Comparison of ENCODE assay signal across 5 worm cellular contexts in genomic region chrIV:6232769-6233290, ce11.
TF ChIP-seq lines count a peak whose summit lies in the region.

Gene F58F9.3, plus strand, starts transcription at chrIV:6233240.

TF ChIP-seq in whole organism, L1 larva, 84 proteins besides CTCF, POLR2A, EP300 and RAD21:
- TF ChIP-seq mab-9 (GFP tag; IDR thresholded peaks at IDR 0.05; lab: Robert Waterston, UW) (no peak), grh-1 (GFP tag; IDR thresholded peaks at IDR 0.05; lab: Robert Waterston, UW) (no peak), elt-2 (tag; optimal IDR thresholded peaks at IDR 0.05; lab: Kevin White, UChicago) (peak; percentile 1)
TF ChIP-seq in whole organism, L1 larva: peak in this region for 1.

TF ChIP-seq in whole organism, L2 larva, 48 proteins besides CTCF, POLR2A, EP300 and RAD21:
- TF ChIP-seq sem-4 (tag; optimal IDR thresholded peaks at IDR 0.05; lab: Kevin White, UChicago) = no peak
- peak; percentile 3 for TF ChIP-seq crh-2 (tag; optimal IDR thresholded peaks at IDR 0.05; lab: Kevin White, UChicago)
- TF ChIP-seq fos-1 (tag; optimal IDR thresholded peaks at IDR 0.05; lab: Kevin White, UChicago) = peak; percentile 89
- no peak for TF ChIP-seq nhr-21 (tag; optimal IDR thresholded peaks at IDR 0.05; lab: Kevin White, UChicago)
- TF ChIP-seq aly-2 (tag; optimal IDR thresholded peaks at IDR 0.05; lab: Kevin White, UChicago) = no peak

TF ChIP-seq in whole organism, L3 larva, 47 proteins besides CTCF, POLR2A, EP300 and RAD21:
- peak; percentile 31 for TF ChIP-seq pha-4 (tag; optimal IDR thresholded peaks at IDR 0.05; lab: Kevin White, UChicago)
- TF ChIP-seq elt-2 (tag; optimal IDR thresholded peaks at IDR 0.05; lab: Kevin White, UChicago) = peak; percentile 74
- peak; percentile 81 for TF ChIP-seq pqm-1 (tag; optimal IDR thresholded peaks at IDR 0.05; lab: Kevin White, UChicago)
- no peak for TF ChIP-seq ceh-28 (tag; optimal IDR thresholded peaks at IDR 0.05; lab: Kevin White, UChicago)
- no peak for TF ChIP-seq snpc-4 (tag; optimal IDR thresholded peaks at IDR 0.05; lab: Kevin White, UChicago)
TF ChIP-seq in whole organism, L3 larva: peak in this region for 3.

TF ChIP-seq in whole organism, L4 larva, 104 proteins besides CTCF, POLR2A, EP300 and RAD21:
- TF ChIP-seq ceh-62 (tag; optimal IDR thresholded peaks at IDR 0.05; lab: Kevin White, UChicago) = no peak
- peak in 1 of 2 experiments; percentile 88 for TF ChIP-seq unc-62 (GFP tag; optimal IDR thresholded peaks at IDR 0.05 in 1 of 2; lab: Kevin White, UChicago)
- TF ChIP-seq unc-62 (tag; optimal IDR thresholded peaks at IDR 0.05; lab: Kevin White, UChicago) = no peak
- TF ChIP-seq lin-38 (GFP tag; IDR thresholded peaks at IDR 0.05; lab: Robert Waterston, UW) = no peak
- TF ChIP-seq nhr-11 (tag; optimal IDR thresholded peaks at IDR 0.05; lab: Kevin White, UChicago) = no peak
- no peak for TF ChIP-seq zip-2 (tag; optimal IDR thresholded peaks at IDR 0.05; lab: Kevin White, UChicago)
- no peak for TF ChIP-seq daf-16 (GFP tag; optimal IDR thresholded peaks at IDR 0.05; lab: Kevin White, UChicago)
- peak; percentile 79 for TF ChIP-seq daf-16 (tag; optimal IDR thresholded peaks at IDR 0.05; lab: Kevin White, UChicago)
- peak; percentile 52 for TF ChIP-seq pqm-1 (tag; optimal IDR thresholded peaks at IDR 0.05; lab: Kevin White, UChicago)
- TF ChIP-seq zip-11 (GFP tag; IDR thresholded peaks at IDR 0.05; lab: Robert Waterston, UW) = no peak
- no peak for TF ChIP-seq vab-7 (GFP tag; IDR thresholded peaks at IDR 0.05; lab: Robert Waterston, UW)
- TF ChIP-seq hmg-1.1 (GFP tag; IDR thresholded peaks at IDR 0.05; lab: Robert Waterston, UW) = no peak
- no peak for TF ChIP-seq aly-2 (tag; optimal IDR thresholded peaks at IDR 0.05; lab: Kevin White, UChicago)
- no peak for TF ChIP-seq zfp-3 (GFP tag; conservative IDR thresholded peaks at IDR 0.05; lab: Robert Waterston, UW)
- TF ChIP-seq aha-1 (tag; lab: Kevin White, UChicago) = peak; percentile 73
- no peak for TF ChIP-seq Y48G9A.11 (GFP tag; IDR thresholded peaks at IDR 0.05; lab: Robert Waterston, UW)
- no peak for TF ChIP-seq hlh-11 (tag; optimal IDR thresholded peaks at IDR 0.05; lab: Kevin White, UChicago)
- TF ChIP-seq saeg-2 (GFP tag; IDR thresholded peaks at IDR 0.05; lab: Robert Waterston, UW) = no peak
- TF ChIP-seq arid-1 (GFP tag; conservative IDR thresholded peaks at IDR 0.05; lab: Robert Waterston, UW) = no peak
- TF ChIP-seq R02D3.7 (tag; optimal IDR thresholded peaks at IDR 0.05; lab: Kevin White, UChicago) = no peak
- peak; percentile 25; the same call in 1 of the 2 replicates for TF ChIP-seq dmd-6 (GFP tag; IDR thresholded peaks at IDR 0.05; lab: Robert Waterston, UW)
- no peak for TF ChIP-seq T20F7.1 (GFP tag; optimal IDR thresholded peaks at IDR 0.05; lab: Kevin White, UChicago)
- no peak for TF ChIP-seq mxl-3 (GFP tag; optimal IDR thresholded peaks at IDR 0.05; lab: Kevin White, UChicago)
- TF ChIP-seq ZK337.2 (GFP tag; IDR thresholded peaks at IDR 0.05; lab: Robert Waterston, UW) = no peak
- TF ChIP-seq lin-29 (GFP tag; IDR thresholded peaks at IDR 0.05; lab: Robert Waterston, UW) = no peak
- TF ChIP-seq dve-1 (tag; optimal IDR thresholded peaks at IDR 0.05; lab: Kevin White, UChicago; ENCODE audit: insufficient read depth) = peak; percentile 30
- TF ChIP-seq nhr-28 (tag; optimal IDR thresholded peaks at IDR 0.05; lab: Kevin White, UChicago) = peak; percentile 48

TF ChIP-seq in whole organism, young adult, 124 proteins besides CTCF, POLR2A, EP300 and RAD21:
- TF ChIP-seq ekl-4 (GFP tag; IDR thresholded peaks at IDR 0.05; lab: Robert Waterston, UW) (no peak), rpc-1 (optimal IDR thresholded peaks at IDR 0.05; lab: Kevin White, UChicago) (no peak), rpc-1 (tag; optimal IDR thresholded peaks at IDR 0.05; lab: Kevin White, UChicago) (no peak), F22D6.2 (tag; optimal IDR thresholded peaks at IDR 0.05; lab: Kevin White, UChicago) (no peak), ceh-100 (GFP tag; IDR thresholded peaks at IDR 0.05; lab: Robert Waterston, UW) (no peak), nhr-80 (tag; optimal IDR thresholded peaks at IDR 0.05; lab: Kevin White, UChicago) (peak; percentile 37)
